Worm (Caenorhabditis elegans): ENCODE measurements around the gene div-1.

The div-1 gene

DNA sequence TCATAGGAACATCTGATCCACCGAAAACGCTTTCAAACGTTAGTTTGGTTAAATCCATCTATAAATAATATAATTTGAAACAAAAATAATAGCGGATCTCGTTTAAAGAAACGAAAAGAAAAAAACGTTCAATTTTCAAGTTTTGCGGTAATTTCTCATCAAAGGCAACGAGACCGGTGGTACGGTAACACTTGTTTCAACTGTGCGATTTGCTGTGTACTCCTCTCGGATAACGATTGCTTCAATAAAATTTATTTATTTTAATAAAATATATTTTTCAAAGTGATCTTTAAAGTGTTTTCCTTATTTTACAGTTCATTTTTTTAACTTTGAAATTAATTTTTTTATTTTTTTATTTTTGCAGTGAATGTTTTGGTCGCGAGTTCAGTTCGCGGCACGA is 29.8 kb downstream of the div-1 start, which contains the start of the genes rde-4 and cox-14 (continued):
- no peak for TF ChIP-seq mec-3 (tag; optimal IDR thresholded peaks at IDR 0.05; ENCODE audit: borderline replicate concordance)
- no peak for TF ChIP-seq zip-5 (tag; optimal IDR thresholded peaks at IDR 0.05)
- peak; percentile 37 for TF ChIP-seq unc-42 (tag; optimal IDR thresholded peaks at IDR 0.05)
- peak; percentile 77 for TF ChIP-seq nfya-1 (tag; optimal IDR thresholded peaks at IDR 0.05)
- no peak for TF ChIP-seq ceh-14 (tag; optimal IDR thresholded peaks at IDR 0.05)
- TF ChIP-seq npax-4 (tag; optimal IDR thresholded peaks at IDR 0.05) = no peak
- peak; percentile 31 for TF ChIP-seq ceh-31 (tag; optimal IDR thresholded peaks at IDR 0.05)
- TF ChIP-seq K09A11.1 (tag; optimal IDR thresholded peaks at IDR 0.05; ENCODE audit: insufficient read depth) = no peak

DNA sequence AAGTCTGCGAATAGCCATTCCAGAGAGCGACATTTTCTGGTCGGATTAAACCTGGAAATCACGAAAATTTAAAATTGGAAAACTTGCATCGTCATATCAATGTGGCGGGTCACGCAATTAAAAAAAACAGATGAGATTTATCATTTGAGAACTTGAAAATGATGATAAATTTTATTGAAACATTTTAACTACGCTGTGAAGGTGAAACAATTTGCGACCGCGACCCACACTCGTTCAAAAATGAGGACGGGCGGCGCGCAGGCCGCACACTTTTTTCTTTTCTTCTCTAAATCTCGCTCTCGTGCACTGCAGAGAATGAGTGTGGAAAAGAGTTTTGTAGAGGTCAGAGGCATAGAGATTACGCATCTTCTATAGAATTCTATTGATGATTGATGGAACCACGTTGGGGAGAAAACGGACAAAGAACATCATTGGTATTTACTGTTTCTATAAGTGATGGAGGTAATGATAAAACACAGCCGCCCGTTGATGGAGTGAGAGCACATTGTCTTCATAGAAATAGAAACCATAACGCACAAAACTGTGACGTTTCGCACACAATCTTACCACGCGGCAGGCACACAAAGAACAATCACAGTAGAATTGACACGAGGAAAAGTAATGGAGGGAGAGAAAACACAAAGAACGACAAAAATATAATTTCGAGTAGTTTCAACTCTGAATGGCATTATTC is 31.6 kb downstream of the div-1 start, which contains the start of gene cts-1:
cts-1 (minus strand) TSS at position 51 of the 694 bp plus-strand sequence.
- TF ChIP-seq ref-2 (tag; optimal IDR thresholded peaks at IDR 0.05) (no peak), unc-42 (tag; optimal IDR thresholded peaks at IDR 0.05) (no peak), ets-4 (tag; optimal IDR thresholded peaks at IDR 0.05) (no peak), dmd-4 (tag; optimal IDR thresholded peaks at IDR 0.05; ENCODE audit: borderline replicate concordance) (no peak), ceh-31 (tag; optimal IDR thresholded peaks at IDR 0.05) (no peak), dve-1 (tag; optimal IDR thresholded peaks at IDR 0.05) (peak; percentile 48), sox-4 (tag; optimal IDR thresholded peaks at IDR 0.05) (no peak), Y22D7AL.16 (tag; optimal IDR thresholded peaks at IDR 0.05) (no peak), sox-2 (GFP tag; IDR thresholded peaks at IDR 0.05) (no peak), rnt-1 (tag; optimal IDR thresholded peaks at IDR 0.05) (peak; percentile 56), hlh-30 (tag; optimal IDR thresholded peaks at IDR 0.05; ENCODE audit: insufficient read depth) (peak; percentile 3), nfya-1 (tag; optimal IDR thresholded peaks at IDR 0.05) (peak; percentile 60), gmeb-2 (tag; optimal IDR thresholded peaks at IDR 0.05) (no peak), ceh-22 (tag; optimal IDR thresholded peaks at IDR 0.05) (no peak), unc-55 (GFP tag; optimal IDR thresholded peaks at IDR 0.05) (peak; percentile 10), hlh-8 (tag; optimal IDR thresholded peaks at IDR 0.05) (no peak), pqm-1 (tag; optimal IDR thresholded peaks at IDR 0.05) (peak; percentile 50), F13H6.1 (tag; optimal IDR thresholded peaks at IDR 0.05) (peak; percentile 21), ceh-18 (tag; optimal IDR thresholded peaks at IDR 0.05) (peak; percentile 72), elt-2 (tag; optimal IDR thresholded peaks at IDR 0.05) (peak; percentile 49), tbx-2 (tag; optimal IDR thresholded peaks at IDR 0.05) (peak; percentile 74)

DNA sequence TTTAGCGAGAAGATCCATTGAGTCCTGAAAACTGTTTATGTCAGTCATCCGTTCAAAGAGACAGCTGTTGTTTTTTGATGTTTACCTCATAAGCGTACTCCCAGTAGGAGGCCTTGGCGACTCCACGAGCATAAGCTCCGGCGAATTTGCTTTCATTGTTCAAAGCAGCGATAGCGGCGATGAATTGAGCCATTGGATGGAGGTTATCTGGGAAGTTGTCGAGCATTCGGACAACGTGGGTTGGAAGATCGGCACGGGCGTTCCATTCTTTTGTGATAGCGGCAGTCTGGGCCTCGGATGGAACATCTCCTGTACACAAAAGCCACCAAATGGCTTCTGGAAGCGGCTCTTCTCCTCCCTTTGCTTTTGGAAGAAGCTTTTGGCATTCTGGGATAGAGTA is 32.5 kb downstream of the div-1 start:
- no peak for TF ChIP-seq pax-1 (tag; optimal IDR thresholded peaks at IDR 0.05)
- no peak for TF ChIP-seq rnt-1 (tag; optimal IDR thresholded peaks at IDR 0.05)
- no peak for TF ChIP-seq K09A11.1 (tag; optimal IDR thresholded peaks at IDR 0.05; ENCODE audit: insufficient read depth)
- no peak for TF ChIP-seq ceh-14 (tag; optimal IDR thresholded peaks at IDR 0.05)
- TF ChIP-seq K02D7.2 (tag; optimal IDR thresholded peaks at IDR 0.05) = no peak
- no peak for TF ChIP-seq pqm-1 (tag; optimal IDR thresholded peaks at IDR 0.05)
- TF ChIP-seq ahr-1 (tag; optimal IDR thresholded peaks at IDR 0.05) = no peak
- TF ChIP-seq ceh-9 (tag; optimal IDR thresholded peaks at IDR 0.05) = no peak
- TF ChIP-seq tbx-7 (tag; optimal IDR thresholded peaks at IDR 0.05) = no peak
- no peak for TF ChIP-seq lin-11 (tag; optimal IDR thresholded peaks at IDR 0.05)
- no peak for TF ChIP-seq sox-4 (tag; optimal IDR thresholded peaks at IDR 0.05)
- TF ChIP-seq ceh-45 (GFP tag; IDR thresholded peaks at IDR 0.05) = no peak
- no peak for TF ChIP-seq eyg-1 (tag; optimal IDR thresholded peaks at IDR 0.05)
- no peak for TF ChIP-seq ztf-16 (tag; optimal IDR thresholded peaks at IDR 0.05)
- TF ChIP-seq ama-1 (optimal IDR thresholded peaks at IDR 0.05) = no peak
- TF ChIP-seq madf-2 (tag; optimal IDR thresholded peaks at IDR 0.05) = no peak
- TF ChIP-seq F13H6.1 (tag; optimal IDR thresholded peaks at IDR 0.05) = no peak
- TF ChIP-seq nfya-1 (tag; optimal IDR thresholded peaks at IDR 0.05) = no peak
- no peak for TF ChIP-seq pha-4 (tag; optimal IDR thresholded peaks at IDR 0.05)
- no peak for TF ChIP-seq pag-3 (tag; optimal IDR thresholded peaks at IDR 0.05; ENCODE audit: borderline replicate concordance)

Data from whole organism, late embryonic.